Worm (Caenorhabditis elegans) whole organism, young adult: ENCODE measurements around the gene spat-3.

Experiments used
- F22D6.2 ChIP-seq: sonication (generic microtip); optimal IDR thresholded peaks from 2 replicates; lab custom pipeline; 2016; ENCODE audit warnings: mild to moderate bottlenecking, missing genetic modification characterization, missing compliant biosample characterization
- F23B12.7 ChIP-seq: sonication (generic microtip); optimal IDR thresholded peaks from 2 replicates; lab custom pipeline; 2017; ENCODE audit warnings: missing genetic modification characterization, mild to moderate bottlenecking, missing compliant biosample characterization, antibody characterized with exemption, moderate library complexity; ENCODE audit not compliant: insufficient read depth
- F49E8.2 ChIP-seq: sonication (generic microtip); optimal IDR thresholded peaks from 3 replicates; lab custom pipeline; 2017; ENCODE audit warnings: missing genetic modification characterization, mild to moderate bottlenecking, missing compliant biosample characterization, antibody characterized with exemption, moderate library complexity; ENCODE audit not compliant: insufficient read depth
- ama-1 ChIP-seq, 3 experiments: fragments of 150-350 bp in 1 of 3; sonication (generic microtip) in 2 of 3; optimal IDR thresholded peaks; 2 replicates each; lab custom pipeline; 2014 to 2018; ENCODE audit warnings: missing biosample characterization in 2 of 3, missing genetic modification characterization in 2 of 3, missing genetic modification reagents in 2 of 3
- gei-17 ChIP-seq: fragments of 200-800 bp; sonication (Bioruptor generic); optimal IDR thresholded peaks from 2 replicates; lab custom pipeline; 2018; ENCODE audit warnings: mild to moderate bottlenecking, missing genetic modification characterization, missing compliant biosample characterization
- him-1 ChIP-seq: sonication (generic microtip); optimal IDR thresholded peaks from 2 replicates; lab custom pipeline; 2016; ENCODE audit warnings: missing genotype, missing genetic modification reagents, missing genetic modification characterization, missing compliant biosample characterization
- mcd-1 ChIP-seq: fragments of 200-800 bp; sonication (Bioruptor generic); IDR thresholded peaks from 2 replicates; pipeline ENCODE4 v1.3.6; 2022; ENCODE audit warnings: missing genetic modification reagents, missing genetic modification characterization, missing compliant biosample characterization
- nhr-120 ChIP-seq: fragments of 200-800 bp; sonication (Bioruptor generic); IDR thresholded peaks from 2 replicates; pipeline ENCODE4 v1.3.6; 2022; ENCODE audit warnings: missing genetic modification characterization, missing compliant biosample characterization
- pha-4 ChIP-seq: fragments of 150-350 bp; sonication (generic microtip); optimal IDR thresholded peaks from 2 replicates; lab custom pipeline; 2014; ENCODE audit warnings: missing biosample characterization, missing genetic modification reagents, missing genetic modification characterization
- snpc-1.1 ChIP-seq: sonication (generic microtip); optimal IDR thresholded peaks from 2 replicates; lab custom pipeline; 2017; ENCODE audit warnings: missing genetic modification characterization, mild to moderate bottlenecking, missing compliant biosample characterization, antibody characterized with exemption, moderate library complexity, missing genotype, missing genetic modification reagents; ENCODE audit not compliant: insufficient read depth
- snpc-4 ChIP-seq, 5 experiments: fragments of 150-350 bp in 1 of 5; sonication (generic microtip) in 4 of 5; optimal IDR thresholded peaks; 2 replicates each; lab custom pipeline; 2014 to 2018; ENCODE audit warnings: missing genetic modification characterization in 5 of 5, missing biosample characterization in 3 of 5, antibody characterized with exemption in 2 of 5, mild to moderate bottlenecking in 2 of 5, missing compliant biosample characterization in 2 of 5, missing genotype in 2 of 5, moderate library complexity in 2 of 5, missing genetic modification reagents in 1 of 5
- unc-130 ChIP-seq: sonication (generic microtip); optimal IDR thresholded peaks from 2 replicates; lab custom pipeline; 2016; ENCODE audit warnings: missing genetic modification reagents, missing genetic modification characterization, missing compliant biosample characterization

ce11 chrX:4571137-4571536 lies 34.6 kb downstream of the spat-3 start, which contains the start of gene amt-1:
- no peak for TF ChIP-seq F23B12.7 (tag; lab: Kevin White, UChicago)
- TF ChIP-seq him-1 (tag; lab: Kevin White, UChicago), result no peak
- no peak for TF ChIP-seq mcd-1 (GFP tag; lab: Robert Waterston, UW)
- TF ChIP-seq F49E8.2 (tag; lab: Kevin White, UChicago), result no peak
- no peak for TF ChIP-seq nhr-120 (GFP tag; lab: Robert Waterston, UW)
- TF ChIP-seq snpc-1.1, result no peak
- TF ChIP-seq F22D6.2, result no peak
- no peak for TF ChIP-seq gei-17 (GFP tag; lab: Kevin White, UChicago)
- TF ChIP-seq snpc-4 (GFP tag; optimal IDR thresholded peaks at IDR 0.05; lab: Kevin White, UChicago), result no peak
- TF ChIP-seq snpc-4 (tag; optimal IDR thresholded peaks at IDR 0.05; lab: Kevin White, UChicago), result no peak
- TF ChIP-seq ama-1 (optimal IDR thresholded peaks at IDR 0.05; lab: Kevin White, UChicago), result no peak
- TF ChIP-seq ama-1 (GFP tag; optimal IDR thresholded peaks at IDR 0.05; lab: Kevin White, UChicago), result no peak
- no peak for TF ChIP-seq unc-130 (GFP tag; lab: Kevin White, UChicago)
- no peak for TF ChIP-seq pha-4 (tag; lab: Kevin White, UChicago)
